Worm (Caenorhabditis elegans) whole organism, early embryonic: ENCODE data around the gene clec-67.

Experiments
- ama-1 ChIP-seq: fragments of 150-350 bp; optimal IDR thresholded peaks from 2 replicates; lab custom pipeline; 2014
- flt-1 ChIP-seq: fragments of 200-800 bp; sonication (Bioruptor generic); IDR thresholded peaks from 2 replicates; pipeline ENCODE4 v1.3.6; 2022; ENCODE audit warnings: missing genetic modification characterization, missing compliant biosample characterization
- tbx-37 ChIP-seq: fragments of 200-800 bp; sonication (Bioruptor generic); conservative IDR thresholded peaks from 2 replicates; pipeline ENCODE4 v1.3.6; 2022; ENCODE audit warnings: missing genetic modification reagents, missing genetic modification characterization, missing compliant biosample characterization

- no peak for TF ChIP-seq tbx-37 (GFP tag; lab: Robert Waterston, UW)
- TF ChIP-seq flt-1 (GFP tag; lab: Robert Waterston, UW), result no peak
- TF ChIP-seq ama-1 (lab: Kevin White, UChicago), result no peak
Measured at ce11 chrIV:3956705-3957104, 34.7 kb downstream of the clec-67 start, which contains the start of gene clec-74.
